Worm (Caenorhabditis elegans) whole organism, L1 larva: Measurements from ENCODE around the gene C10C6.7.

Experiments used
- C04F5.9 ChIP-seq: sonication (generic microtip); optimal IDR thresholded peaks from 2 replicates; lab custom pipeline; 2016; ENCODE audit warnings: missing genetic modification characterization, missing compliant biosample characterization
- C16A3.4 ChIP-seq: fragments of 150-350 bp; optimal IDR thresholded peaks from 2 replicates; lab custom pipeline; 2014; ENCODE audit warnings: missing biosample characterization, missing genetic modification characterization
- C34B4.2 ChIP-seq: sonication (generic microtip); optimal IDR thresholded peaks from 2 replicates; lab custom pipeline; 2017; ENCODE audit warnings: mild to moderate bottlenecking, missing genetic modification characterization, missing compliant biosample characterization
- Y116A8C.19 ChIP-seq: sonication (generic microtip); optimal IDR thresholded peaks from 2 replicates; lab custom pipeline; 2016; ENCODE audit warnings: missing compliant biosample characterization, missing genetic modification characterization, borderline replicate concordance
- aha-1 ChIP-seq: fragments of 150-350 bp; optimal IDR thresholded peaks from 2 replicates; lab custom pipeline; 2014; ENCODE audit warnings: missing biosample characterization, missing genetic modification characterization
- blmp-1 ChIP-seq: fragments of 150-350 bp; optimal IDR thresholded peaks from 2 replicates; lab custom pipeline; 2014; ENCODE audit warnings: missing biosample characterization, missing genetic modification characterization
- ceh-63 ChIP-seq: fragments of 200-800 bp; sonication (Bioruptor generic); optimal IDR thresholded peaks from 2 replicates; lab custom pipeline; 2018; ENCODE audit warnings: mild to moderate bottlenecking, missing genetic modification characterization, missing compliant biosample characterization
- ces-1 ChIP-seq: fragments of 150-350 bp; optimal IDR thresholded peaks from 2 replicates; lab custom pipeline; 2014; ENCODE audit warnings: missing biosample characterization, missing genetic modification reagents, missing genetic modification characterization
- egl-27 ChIP-seq, 2 experiments: fragments of 150-350 bp in 1 of 2; sonication (generic microtip); optimal IDR thresholded peaks; 3 replicates each; lab custom pipeline; 2017 to 2018; ENCODE audit warnings: missing biosample characterization in 2 of 2, missing genetic modification characterization in 2 of 2, missing genetic modification reagents in 2 of 2
- ets-5 ChIP-seq: fragments of 200-800 bp; sonication (Bioruptor generic); IDR thresholded peaks from 2 replicates; pipeline ENCODE4 v1.3.6; 2022; ENCODE audit warnings: missing genetic modification characterization, missing compliant biosample characterization
- fkh-10 ChIP-seq: sonication (generic microtip); optimal IDR thresholded peaks from 2 replicates; lab custom pipeline; 2017; ENCODE audit warnings: missing biosample characterization, missing genetic modification reagents, missing genetic modification characterization
- fkh-4 ChIP-seq: sonication (generic microtip); optimal IDR thresholded peaks from 2 replicates; lab custom pipeline; 2016; ENCODE audit warnings: missing compliant biosample characterization, missing genetic modification characterization, borderline replicate concordance
- fos-1 ChIP-seq: fragments of 150-350 bp; optimal IDR thresholded peaks from 2 replicates; lab custom pipeline; 2014; ENCODE audit warnings: missing biosample characterization, missing genetic modification characterization
- hlh-17 ChIP-seq: fragments of 200-800 bp; sonication (Bioruptor generic); optimal IDR thresholded peaks from 2 replicates; lab custom pipeline; 2018; ENCODE audit warnings: missing genetic modification characterization, mild to moderate bottlenecking, missing compliant biosample characterization, moderate library complexity, borderline replicate concordance
- jun-1 ChIP-seq: fragments of 150-350 bp; optimal IDR thresholded peaks from 2 replicates; lab custom pipeline; 2014; ENCODE audit warnings: missing biosample characterization, missing genetic modification reagents, missing genetic modification characterization
- lin-13 ChIP-seq: fragments of 150-350 bp; optimal IDR thresholded peaks from 2 replicates; lab custom pipeline; 2014; ENCODE audit warnings: missing biosample characterization, missing genetic modification reagents, missing genetic modification characterization
- lin-15B ChIP-seq: fragments of 150-350 bp; sonication (generic microtip); optimal IDR thresholded peaks from 3 replicates; lab custom pipeline; 2014; ENCODE audit warnings: missing biosample characterization, missing genetic modification characterization
- lir-3 ChIP-seq: sonication (generic microtip); optimal IDR thresholded peaks from 2 replicates; lab custom pipeline; 2016; ENCODE audit warnings: mild to moderate bottlenecking, missing genetic modification characterization, moderate library complexity, missing compliant biosample characterization; ENCODE audit not compliant: poor library complexity
- lsy-2 ChIP-seq, 2 experiments: fragments of 150-350 bp; optimal IDR thresholded peaks; 2 replicates each; lab custom pipeline; 2014; ENCODE audit warnings: missing biosample characterization in 2 of 2, missing genetic modification characterization in 2 of 2
- mab-9 ChIP-seq: fragments of 200-800 bp; sonication (Bioruptor generic); IDR thresholded peaks from 2 replicates; pipeline ENCODE4 v1.3.6; 2022; ENCODE audit warnings: missing genetic modification reagents, missing genetic modification characterization, missing compliant biosample characterization
- mdl-1 ChIP-seq, 2 experiments: fragments of 150-350 bp; optimal IDR thresholded peaks; 2 replicates each; lab custom pipeline; 2014 to 2017; ENCODE audit warnings: missing biosample characterization in 2 of 2, missing genetic modification characterization in 2 of 2, inconsistent platforms in 1 of 2
- nhr-19 ChIP-seq: fragments of 200-800 bp; sonication (Bioruptor generic); conservative IDR thresholded peaks from 2 replicates; pipeline ENCODE4 v1.3.6; 2022; ENCODE audit warnings: missing genetic modification characterization, missing compliant biosample characterization
- nhr-20 ChIP-seq: sonication (generic microtip); optimal IDR thresholded peaks from 2 replicates; lab custom pipeline; 2016; ENCODE audit warnings: mild to moderate bottlenecking, missing genetic modification characterization, missing compliant biosample characterization
- nhr-237 ChIP-seq: fragments of 150-350 bp; optimal IDR thresholded peaks from 2 replicates; lab custom pipeline; 2014; ENCODE audit warnings: missing biosample characterization, missing genetic modification characterization
- nhr-28 ChIP-seq: fragments of 150-350 bp; optimal IDR thresholded peaks from 2 replicates; lab custom pipeline; 2014; ENCODE audit warnings: missing biosample characterization, missing genetic modification characterization
- nhr-47 ChIP-seq: sonication (generic microtip); optimal IDR thresholded peaks from 2 replicates; lab custom pipeline; 2016; ENCODE audit warnings: mild to moderate bottlenecking, missing genetic modification characterization, moderate library complexity, missing compliant biosample characterization
- nhr-77 ChIP-seq: fragments of 150-350 bp; optimal IDR thresholded peaks from 2 replicates; lab custom pipeline; 2014; ENCODE audit warnings: missing biosample characterization, missing genetic modification characterization
- nhr-85 ChIP-seq: sonication (generic microtip); peaks from one replicate; lab custom pipeline; 2016; ENCODE audit warnings: missing genetic modification characterization, inconsistent platforms, missing compliant biosample characterization
- nhr-90 ChIP-seq: sonication (generic microtip); optimal IDR thresholded peaks from 2 replicates; lab custom pipeline; 2016; ENCODE audit warnings: mild to moderate bottlenecking, missing genetic modification characterization, missing compliant biosample characterization; ENCODE audit not compliant: poor library complexity
- pag-3 ChIP-seq: sonication (generic microtip); optimal IDR thresholded peaks from 2 replicates; lab custom pipeline; 2017; ENCODE audit warnings: missing genetic modification characterization, mild to moderate bottlenecking, missing compliant biosample characterization, antibody characterized with exemption, borderline replicate concordance; ENCODE audit not compliant: insufficient read depth
- pax-3 ChIP-seq: fragments of 200-800 bp; sonication (Bioruptor generic); optimal IDR thresholded peaks from 2 replicates; lab custom pipeline; 2018; ENCODE audit warnings: mild to moderate bottlenecking, missing genetic modification characterization, moderate library complexity, missing compliant biosample characterization
- pqm-1 ChIP-seq: sonication (generic microtip); optimal IDR thresholded peaks from 3 replicates; lab custom pipeline; 2017; ENCODE audit warnings: missing biosample characterization, missing genetic modification characterization
- rnt-1 ChIP-seq: sonication (generic microtip); optimal IDR thresholded peaks from 2 replicates; lab custom pipeline; 2016; ENCODE audit warnings: mild to moderate bottlenecking, missing genetic modification characterization, moderate library complexity, missing compliant biosample characterization
- skn-1 ChIP-seq: fragments of 150-350 bp; optimal IDR thresholded peaks from 2 replicates; lab custom pipeline; 2014; ENCODE audit warnings: missing biosample characterization, missing genetic modification characterization
- snu-23 ChIP-seq: sonication (generic microtip); optimal IDR thresholded peaks from 2 replicates; lab custom pipeline; 2016; ENCODE audit warnings: missing genetic modification characterization, missing compliant biosample characterization
- sox-4 ChIP-seq: sonication (generic microtip); optimal IDR thresholded peaks from 2 replicates; lab custom pipeline; 2016; ENCODE audit warnings: missing genetic modification characterization, missing compliant biosample characterization
- sup-37 ChIP-seq: fragments of 200-800 bp; sonication (Bioruptor generic); optimal IDR thresholded peaks from 2 replicates; lab custom pipeline; 2018; ENCODE audit warnings: mild to moderate bottlenecking, missing genetic modification characterization, missing compliant biosample characterization
- tbx-2 ChIP-seq: sonication (generic microtip); optimal IDR thresholded peaks from 2 replicates; lab custom pipeline; 2016; ENCODE audit warnings: missing genetic modification characterization, missing compliant biosample characterization
- tlp-1 ChIP-seq: fragments of 150-350 bp; optimal IDR thresholded peaks from 2 replicates; lab custom pipeline; 2014; ENCODE audit warnings: missing biosample characterization, missing genetic modification characterization
- unc-30 ChIP-seq: sonication (generic microtip); optimal IDR thresholded peaks from 2 replicates; lab custom pipeline; 2017; ENCODE audit warnings: missing biosample characterization, missing genetic modification characterization
- unc-62 ChIP-seq: fragments of 150-350 bp; optimal IDR thresholded peaks from 2 replicates; lab custom pipeline; 2014; ENCODE audit warnings: missing biosample characterization, missing genetic modification reagents, missing genetic modification characterization
- unc-98 ChIP-seq: fragments of 200-800 bp; sonication (Bioruptor generic); IDR thresholded peaks from 2 replicates; pipeline ENCODE4 v1.3.6; 2022; ENCODE audit warnings: missing genetic modification characterization, missing compliant biosample characterization
- vab-15 ChIP-seq: sonication (generic microtip); optimal IDR thresholded peaks from 2 replicates; lab custom pipeline; 2017; ENCODE audit warnings: missing genotype, mild to moderate bottlenecking, missing genetic modification characterization, missing compliant biosample characterization
- zag-1 ChIP-seq: fragments of 150-350 bp; optimal IDR thresholded peaks from 2 replicates; lab custom pipeline; 2014; ENCODE audit warnings: missing biosample characterization, missing genetic modification characterization
- zip-4 ChIP-seq: fragments of 200-800 bp; sonication (Bioruptor generic); optimal IDR thresholded peaks from 2 replicates; lab custom pipeline; 2018; ENCODE audit warnings: mild to moderate bottlenecking, missing genetic modification characterization, moderate library complexity, missing compliant biosample characterization

The C10C6.7 gene

ce11 chrIV:11487889-11488556, 20.7 kb upstream of the C10C6.7 start (continued):
- no peak for TF ChIP-seq ets-5 (GFP tag; lab: Robert Waterston, UW)
- TF ChIP-seq unc-62 (GFP tag; lab: Kevin White, UChicago): no peak
- TF ChIP-seq hlh-17 (GFP tag; lab: Kevin White, UChicago): no peak
- TF ChIP-seq nhr-47 (tag; lab: Kevin White, UChicago): no peak
- no peak for TF ChIP-seq aha-1 (tag; lab: Kevin White, UChicago)
- peak; percentile 74 for TF ChIP-seq nhr-85 (tag; lab: Kevin White, UChicago)
- no peak for TF ChIP-seq fos-1 (tag; lab: Kevin White, UChicago)
- TF ChIP-seq mdl-1 (tag; optimal IDR thresholded peaks at IDR 0.05; lab: Kevin White, UChicago): no peak
- TF ChIP-seq pqm-1 (tag; lab: Kevin White, UChicago): no peak
- no peak for TF ChIP-seq skn-1 (tag; lab: Kevin White, UChicago)
- TF ChIP-seq, all 84 proteins: peak for 9

- TF ChIP-seq nhr-28: no peak
- no peak for TF ChIP-seq fkh-4 (tag; lab: Kevin White, UChicago)
- TF ChIP-seq nhr-77 (tag; lab: Kevin White, UChicago): no peak
- TF ChIP-seq sup-37 (GFP tag; lab: Kevin White, UChicago): no peak
- no peak for TF ChIP-seq sox-4 (tag; lab: Kevin White, UChicago)
- TF ChIP-seq snu-23 (GFP tag; lab: Kevin White, UChicago): no peak
Measured at ce11 chrIV:11486859-11487258, 19.5 kb upstream of the C10C6.7 start.

- TF ChIP-seq skn-1 (tag; lab: Kevin White, UChicago) (peak; percentile 70), lin-15B (tag; lab: Kevin White, UChicago) (peak; percentile 46), zag-1 (tag; lab: Kevin White, UChicago) (no peak), unc-30 (no peak), tlp-1 (tag; lab: Kevin White, UChicago) (no peak), nhr-237 (tag; lab: Kevin White, UChicago) (no peak), pag-3 (tag; lab: Kevin White, UChicago) (no peak), sup-37 (GFP tag; lab: Kevin White, UChicago) (no peak), lsy-2 (tag; optimal IDR thresholded peaks at IDR 0.05; lab: Kevin White, UChicago) (peak; percentile 72 to 79), zip-4 (GFP tag; lab: Kevin White, UChicago) (peak; percentile 34), fkh-10 (no peak), C04F5.9 (tag; lab: Kevin White, UChicago) (peak; percentile 47), ceh-63 (no peak), tbx-2 (tag; lab: Kevin White, UChicago) (peak; percentile 64), unc-98 (no peak), C16A3.4 (tag; lab: Kevin White, UChicago) (peak; percentile 61), rnt-1 (tag; lab: Kevin White, UChicago) (peak; percentile 52), C34B4.2 (tag; lab: Kevin White, UChicago) (no peak), nhr-85 (tag; lab: Kevin White, UChicago) (peak; percentile 76), jun-1 (tag; lab: Kevin White, UChicago) (peak; percentile 20), snu-23 (GFP tag; lab: Kevin White, UChicago) (peak; percentile 89), ets-5 (GFP tag; lab: Robert Waterston, UW) (no peak), Y116A8C.19 (tag; lab: Kevin White, UChicago) (no peak), nhr-20 (tag; lab: Kevin White, UChicago) (peak; percentile 75), egl-27 (tag; optimal IDR thresholded peaks at IDR 0.05; lab: Kevin White, UChicago) (no peak), nhr-19 (GFP tag; lab: Robert Waterston, UW) (peak; percentile 55), lin-13 (GFP tag; lab: Kevin White, UChicago) (peak; percentile 44), vab-15 (tag; lab: Kevin White, UChicago) (no peak), nhr-90 (tag; lab: Kevin White, UChicago) (peak; percentile 59), fos-1 (tag; lab: Kevin White, UChicago) (no peak), mab-9 (GFP tag; lab: Robert Waterston, UW) (no peak), ces-1 (GFP tag; lab: Kevin White, UChicago) (no peak), blmp-1 (tag; lab: Kevin White, UChicago) (peak; percentile 55), pax-3 (tag; lab: Kevin White, UChicago) (no peak), lir-3 (tag; lab: Kevin White, UChicago) (no peak)
Measured at ce11 chrIV:11480027-11480896, 12.9 kb upstream of the C10C6.7 start, which contains the start of the genes mbf-1 and nse-4. mbf-1 (minus strand) TSS chrIV:11480369. nse-4 (plus strand) TSS chrIV:11480846.
